Worm (Caenorhabditis elegans) whole organism, L4 larva: ENCODE data around the gene F45E1.5.

Experiments
- F26F4.8 ChIP-seq: fragments of 200-800 bp; sonication (Bioruptor generic); conservative IDR thresholded peaks from 2 replicates; pipeline ENCODE4 v1.3.6; 2022; ENCODE audit warnings: missing genetic modification characterization, missing compliant biosample characterization
- F44E2.7 ChIP-seq: fragments of 200-800 bp; sonication (Bioruptor generic); IDR thresholded peaks from 2 replicates; pipeline ENCODE4 v2.1.2; 2022; ENCODE audit warnings: missing genetic modification characterization, missing compliant biosample characterization
- Y105C5A.15 ChIP-seq: fragments of 200-800 bp; sonication (Bioruptor generic); IDR thresholded peaks from 2 replicates; pipeline ENCODE4 v1.3.6; 2022; ENCODE audit warnings: missing genetic modification characterization, missing compliant biosample characterization
- Y5F2A.4 ChIP-seq: fragments of 200-800 bp; sonication (Bioruptor generic); optimal IDR thresholded peaks from 2 replicates; lab custom pipeline; 2018; ENCODE audit warnings: mild to moderate bottlenecking, missing genetic modification characterization, missing compliant biosample characterization
- ZK546.5 ChIP-seq, 2 experiments: sonication (generic microtip); optimal IDR thresholded peaks; 2 replicates each; lab custom pipeline; 2017; ENCODE audit warnings: missing biosample characterization in 2 of 2, missing genetic modification characterization in 2 of 2
- aha-1 ChIP-seq: fragments of 150-350 bp; peaks from one replicate; lab custom pipeline; 2014; ENCODE audit warnings: missing biosample characterization, missing genetic modification characterization
- aly-2 ChIP-seq: sonication (generic microtip); optimal IDR thresholded peaks from 2 replicates; lab custom pipeline; 2018; ENCODE audit warnings: missing biosample characterization, missing genetic modification characterization
- arid-1 ChIP-seq: fragments of 200-800 bp; sonication (Bioruptor generic); conservative IDR thresholded peaks from 2 replicates; pipeline ENCODE4 v1.3.6; 2022; ENCODE audit warnings: missing genetic modification reagents, missing genetic modification characterization, missing compliant biosample characterization
- attf-4 ChIP-seq: sonication (generic microtip); optimal IDR thresholded peaks from 3 replicates; lab custom pipeline; 2017; ENCODE audit warnings: missing biosample characterization, missing genetic modification characterization
- ceh-20 ChIP-seq: fragments of 200-800 bp; sonication (Bioruptor generic); IDR thresholded peaks from 2 replicates; pipeline ENCODE4 v1.3.6; 2022; ENCODE audit warnings: missing genetic modification reagents, missing genetic modification characterization, missing compliant biosample characterization
- ceh-44 ChIP-seq: fragments of 200-800 bp; sonication (Bioruptor generic); IDR thresholded peaks from 2 replicates; pipeline ENCODE4 v1.3.6; 2022; ENCODE audit warnings: missing genetic modification reagents, missing genetic modification characterization, missing compliant biosample characterization
- ceh-62 ChIP-seq: sonication (generic microtip); optimal IDR thresholded peaks from 2 replicates; lab custom pipeline; 2017; ENCODE audit warnings: missing biosample characterization, missing genetic modification characterization
- daf-16 ChIP-seq, 3 experiments: sonication (generic microtip); optimal IDR thresholded peaks; 2 replicates each; lab custom pipeline; 2016 to 2017; ENCODE audit warnings: missing genetic modification characterization in 3 of 3, missing genetic modification reagents in 3 of 3, mild to moderate bottlenecking in 2 of 3, missing compliant biosample characterization in 2 of 3, missing biosample characterization in 1 of 3, moderate library complexity in 1 of 3
- dmd-9 ChIP-seq: fragments of 200-800 bp; sonication (Bioruptor generic); IDR thresholded peaks from 2 replicates; pipeline ENCODE4 v1.3.6; 2022; ENCODE audit warnings: missing genetic modification reagents, missing genetic modification characterization, missing compliant biosample characterization
- dpl-1 ChIP-seq: fragments of 150-350 bp; optimal IDR thresholded peaks from 2 replicates; lab custom pipeline; 2014; ENCODE audit warnings: missing biosample characterization, missing genetic modification reagents, missing genetic modification characterization
- duxl-1 ChIP-seq: sonication (generic microtip); optimal IDR thresholded peaks from 2 replicates; lab custom pipeline; 2016; ENCODE audit warnings: mild to moderate bottlenecking, missing genetic modification characterization, moderate library complexity, missing compliant biosample characterization; ENCODE audit not compliant: poor library complexity
- egl-43 ChIP-seq: fragments of 200-800 bp; sonication (Bioruptor generic); IDR thresholded peaks from 2 replicates; pipeline ENCODE4 v1.3.6; 2022; ENCODE audit warnings: missing genetic modification reagents, missing genetic modification characterization, missing compliant biosample characterization
- hif-1 ChIP-seq, 2 experiments: sonication (generic microtip); optimal IDR thresholded peaks; 2 replicates each; lab custom pipeline; 2016 to 2017; ENCODE audit warnings: missing compliant biosample characterization in 2 of 2, missing genetic modification characterization in 2 of 2, missing genetic modification reagents in 2 of 2, missing genotype in 2 of 2, mild to moderate bottlenecking in 1 of 2
- hlh-11 ChIP-seq: fragments of 200-800 bp; sonication (Bioruptor generic); optimal IDR thresholded peaks from 2 replicates; lab custom pipeline; 2018; ENCODE audit warnings: mild to moderate bottlenecking, missing genetic modification characterization, missing compliant biosample characterization
- hmg-1.1 ChIP-seq: fragments of 200-800 bp; sonication (Bioruptor generic); IDR thresholded peaks from 2 replicates; pipeline ENCODE4 v1.3.6; 2022; ENCODE audit warnings: missing genetic modification reagents, missing genetic modification characterization, missing compliant biosample characterization
- jun-1 ChIP-seq: fragments of 150-350 bp; optimal IDR thresholded peaks from 2 replicates; lab custom pipeline; 2014; ENCODE audit warnings: missing biosample characterization, missing genetic modification reagents, missing genetic modification characterization
- lim-7 ChIP-seq: fragments of 200-800 bp; sonication (Bioruptor generic); IDR thresholded peaks from 2 replicates; pipeline ENCODE4 v1.3.6; 2022; ENCODE audit warnings: missing genetic modification characterization, missing compliant biosample characterization
- lin-1 ChIP-seq: fragments of 200-800 bp; sonication (Bioruptor generic); IDR thresholded peaks from 2 replicates; pipeline ENCODE4 v1.3.6; 2022; ENCODE audit warnings: missing genetic modification reagents, missing genetic modification characterization, missing compliant biosample characterization
- lin-13 ChIP-seq: fragments of 150-350 bp; optimal IDR thresholded peaks from 2 replicates; lab custom pipeline; 2014; ENCODE audit warnings: missing biosample characterization, missing genetic modification reagents, missing genetic modification characterization
- lin-15B ChIP-seq: fragments of 150-350 bp; sonication (generic microtip); optimal IDR thresholded peaks from 3 replicates; lab custom pipeline; 2014; ENCODE audit warnings: missing biosample characterization, missing genetic modification characterization
- lin-39 ChIP-seq: fragments of 150-350 bp; optimal IDR thresholded peaks from 2 replicates; lab custom pipeline; 2014; ENCODE audit warnings: missing biosample characterization, missing genetic modification reagents, missing genetic modification characterization
- lir-3 ChIP-seq: sonication (generic microtip); optimal IDR thresholded peaks from 2 replicates; lab custom pipeline; 2016; ENCODE audit warnings: mild to moderate bottlenecking, missing genetic modification characterization, missing compliant biosample characterization
- lsy-2 ChIP-seq, 2 experiments: fragments of 150-350 bp in 1 of 2; sonication (generic microtip) in 1 of 2; optimal IDR thresholded peaks; 2 replicates each; lab custom pipeline; 2014 to 2017; ENCODE audit warnings: missing biosample characterization in 2 of 2, missing genetic modification characterization in 2 of 2
- madf-9 ChIP-seq: fragments of 200-800 bp; sonication (Bioruptor generic); conservative IDR thresholded peaks from 2 replicates; pipeline ENCODE4 v1.3.6; 2022; ENCODE audit warnings: missing genetic modification reagents, missing genetic modification characterization, missing compliant biosample characterization
- mep-1 ChIP-seq: fragments of 150-350 bp; sonication (generic microtip); optimal IDR thresholded peaks from 3 replicates; lab custom pipeline; 2014; ENCODE audit warnings: missing biosample characterization, missing genetic modification characterization
- mes-2 ChIP-seq: sonication (generic microtip); optimal IDR thresholded peaks from 2 replicates; lab custom pipeline; 2016; ENCODE audit warnings: missing genotype, mild to moderate bottlenecking, missing genetic modification characterization, missing compliant biosample characterization; ENCODE audit not compliant: poor library complexity, severe bottlenecking
- nhr-10 ChIP-seq: fragments of 150-350 bp; optimal IDR thresholded peaks from 2 replicates; lab custom pipeline; 2014; ENCODE audit warnings: missing biosample characterization, missing genetic modification characterization
- nhr-102 ChIP-seq: sonication (generic microtip); optimal IDR thresholded peaks from 2 replicates; lab custom pipeline; 2016; ENCODE audit warnings: mild to moderate bottlenecking, missing genetic modification characterization, moderate library complexity, missing compliant biosample characterization
- nhr-28 ChIP-seq: fragments of 150-350 bp; optimal IDR thresholded peaks from 2 replicates; lab custom pipeline; 2014; ENCODE audit warnings: missing biosample characterization, missing genetic modification characterization
- nhr-41 ChIP-seq: fragments of 200-800 bp; sonication (Bioruptor generic); IDR thresholded peaks from 2 replicates; pipeline ENCODE4 v1.3.6; 2022; ENCODE audit warnings: missing genetic modification reagents, missing genetic modification characterization, missing compliant biosample characterization
- nhr-42 ChIP-seq: fragments of 200-800 bp; sonication (Bioruptor generic); IDR thresholded peaks from 2 replicates; pipeline ENCODE4 v1.3.6; 2022; ENCODE audit warnings: missing genetic modification characterization, missing compliant biosample characterization
- nhr-77 ChIP-seq: fragments of 150-350 bp; optimal IDR thresholded peaks from 2 replicates; lab custom pipeline; 2014; ENCODE audit warnings: missing biosample characterization, missing genetic modification characterization
- php-3 ChIP-seq: fragments of 200-800 bp; sonication (Bioruptor generic); IDR thresholded peaks from 2 replicates; pipeline ENCODE4 v1.3.6; 2022; ENCODE audit warnings: missing genetic modification reagents, missing genetic modification characterization, missing compliant biosample characterization
- saeg-2 ChIP-seq: fragments of 200-800 bp; sonication (Bioruptor generic); IDR thresholded peaks from 2 replicates; pipeline ENCODE4 v1.3.6; 2022; ENCODE audit warnings: missing genetic modification reagents, missing genetic modification characterization, missing compliant biosample characterization
- sdz-12 ChIP-seq: fragments of 200-800 bp; sonication (Bioruptor generic); optimal IDR thresholded peaks from 2 replicates; lab custom pipeline; 2018; ENCODE audit warnings: mild to moderate bottlenecking, missing genetic modification characterization, missing compliant biosample characterization
- spr-1 ChIP-seq: sonication (generic microtip); optimal IDR thresholded peaks from 2 replicates; lab custom pipeline; 2016; ENCODE audit warnings: mild to moderate bottlenecking, missing genetic modification characterization, missing compliant biosample characterization
- tag-97 ChIP-seq: fragments of 200-800 bp; sonication (Bioruptor generic); IDR thresholded peaks from 2 replicates; pipeline ENCODE4 v1.3.6; 2022; ENCODE audit warnings: missing genetic modification characterization, missing compliant biosample characterization
- unc-130 ChIP-seq: sonication (generic microtip); optimal IDR thresholded peaks from 2 replicates; lab custom pipeline; 2016; ENCODE audit warnings: missing genetic modification reagents, missing genetic modification characterization, missing compliant biosample characterization
- unc-39 ChIP-seq: sonication (generic microtip); optimal IDR thresholded peaks from 2 replicates; lab custom pipeline; 2017; ENCODE audit warnings: missing biosample characterization, missing genetic modification characterization
- vab-7 ChIP-seq: fragments of 200-800 bp; sonication (Bioruptor generic); IDR thresholded peaks from 2 replicates; pipeline ENCODE4 v1.3.6; 2022; ENCODE audit warnings: missing genetic modification reagents, missing genetic modification characterization, missing compliant biosample characterization
- zfp-2 ChIP-seq: sonication (generic microtip); optimal IDR thresholded peaks from 2 replicates; lab custom pipeline; 2016; ENCODE audit warnings: mild to moderate bottlenecking, missing genetic modification characterization, missing compliant biosample characterization
- zfp-3 ChIP-seq: fragments of 200-800 bp; sonication (Bioruptor generic); conservative IDR thresholded peaks from 2 replicates; pipeline ENCODE4 v1.3.6; 2022; ENCODE audit warnings: missing genetic modification reagents, missing genetic modification characterization, missing compliant biosample characterization

Gene F45E1.5

DNA sequence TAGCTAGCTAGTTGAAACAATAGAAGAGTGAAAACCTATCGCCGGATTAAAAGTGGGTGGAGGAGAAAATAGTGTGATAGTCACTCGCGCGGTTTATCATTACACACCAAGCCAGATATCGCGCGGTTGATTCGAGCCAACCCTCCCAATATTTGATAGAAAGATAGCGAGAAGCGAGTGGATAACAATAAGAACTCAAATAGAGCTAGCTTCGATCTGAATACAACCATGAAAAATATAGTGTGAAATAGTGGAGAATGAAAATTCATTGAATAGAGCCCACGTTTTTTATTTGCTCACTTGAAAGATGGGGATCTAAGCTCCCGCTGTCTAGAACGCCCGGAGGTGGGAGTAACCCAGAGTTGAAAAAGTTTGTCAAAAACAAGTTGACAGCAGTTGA lies 31.5 kb upstream of the F45E1.5 start, which contains the start of gene tnt-3 (continued):
- no peak for TF ChIP-seq hmg-1.1 (GFP tag; lab: Robert Waterston, UW)
- TF ChIP-seq mep-1 (tag; lab: Kevin White, UChicago), result no peak

DNA sequence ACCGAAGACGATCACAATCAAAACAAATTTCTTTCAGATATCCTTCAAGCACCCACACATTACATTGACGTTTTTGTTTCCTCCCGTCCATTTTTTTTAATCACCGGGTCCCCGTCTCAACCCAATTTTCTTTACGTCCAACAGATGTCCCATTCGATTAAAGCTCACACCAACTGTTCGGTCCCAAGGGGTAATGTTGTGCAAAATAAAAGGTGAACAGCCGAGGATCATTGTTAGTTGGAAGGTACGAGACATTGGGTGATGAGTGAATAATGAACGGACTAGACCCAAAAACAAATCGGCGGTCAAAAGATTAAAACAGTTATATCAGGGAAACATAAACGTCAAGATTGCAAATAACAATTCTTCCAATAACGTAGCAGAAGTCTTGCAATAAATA lies 31.1 kb upstream of the F45E1.5 start:
- TF ChIP-seq hlh-11, result peak; percentile 17
- TF ChIP-seq nhr-10, result no peak
- TF ChIP-seq lin-1 (GFP tag; lab: Robert Waterston, UW), result no peak
- TF ChIP-seq unc-130, result no peak
- TF ChIP-seq daf-16 (GFP tag; optimal IDR thresholded peaks at IDR 0.05; lab: Kevin White, UChicago), result peak in 1 of 2 experiments; percentile 29
- no peak for TF ChIP-seq daf-16 (tag; optimal IDR thresholded peaks at IDR 0.05; lab: Kevin White, UChicago)
- TF ChIP-seq mep-1 (tag; lab: Kevin White, UChicago), result no peak
- TF ChIP-seq lsy-2 (tag; optimal IDR thresholded peaks at IDR 0.05; lab: Kevin White, UChicago), result no peak
- peak; percentile 30 for TF ChIP-seq aha-1 (tag; lab: Kevin White, UChicago)

DNA sequence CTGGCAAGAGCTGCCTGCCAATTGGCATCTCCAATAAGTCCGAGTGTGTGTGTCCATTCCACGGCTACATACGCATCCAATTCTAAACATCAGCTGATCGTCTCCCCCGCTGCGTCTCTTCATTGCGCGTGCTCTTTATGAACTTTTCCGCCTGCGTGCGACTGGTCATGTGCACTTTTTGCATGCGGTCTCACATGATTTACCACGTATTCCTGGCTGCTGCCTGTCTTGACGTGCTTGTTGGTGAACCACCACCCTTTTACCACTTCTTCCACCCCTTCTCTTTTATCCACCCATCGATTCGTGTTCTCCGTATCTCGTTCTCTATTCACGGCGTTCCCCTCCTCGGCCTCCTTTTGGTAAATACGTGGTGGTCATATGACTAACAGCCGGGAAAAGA lies 24.9 kb upstream of the F45E1.5 start:
- TF ChIP-seq nhr-41 (GFP tag; lab: Robert Waterston, UW) (no peak), daf-16 (GFP tag; optimal IDR thresholded peaks at IDR 0.05; lab: Kevin White, UChicago) (no peak), daf-16 (tag; optimal IDR thresholded peaks at IDR 0.05; lab: Kevin White, UChicago) (no peak), attf-4 (tag; lab: Kevin White, UChicago) (no peak), spr-1 (peak; percentile 48), mep-1 (tag; lab: Kevin White, UChicago) (peak; percentile 82), nhr-42 (GFP tag; lab: Robert Waterston, UW) (no peak), unc-39 (tag; lab: Kevin White, UChicago) (no peak), nhr-28 (tag; lab: Kevin White, UChicago) (peak; percentile 63), zfp-2 (tag; lab: Kevin White, UChicago) (peak; percentile 34), F26F4.8 (GFP tag; lab: Robert Waterston, UW) (no peak), lin-15B (no peak), ceh-44 (GFP tag; lab: Robert Waterston, UW) (no peak), nhr-77 (tag; lab: Kevin White, UChicago) (no peak), aly-2 (tag; lab: Kevin White, UChicago) (no peak), lim-7 (GFP tag; lab: Robert Waterston, UW) (no peak), zfp-3 (no peak), vab-7 (GFP tag; lab: Robert Waterston, UW) (peak; percentile 40; the same call in 1 of the 2 replicates), F44E2.7 (GFP tag; lab: Robert Waterston, UW) (no peak), Y5F2A.4 (GFP tag; lab: Kevin White, UChicago) (no peak), ceh-20 (GFP tag; lab: Robert Waterston, UW) (peak; percentile 85), ceh-62 (tag; lab: Kevin White, UChicago) (no peak), mes-2 (peak; percentile 58), duxl-1 (tag; lab: Kevin White, UChicago) (no peak), sdz-12 (GFP tag; lab: Kevin White, UChicago) (no peak), Y105C5A.15 (GFP tag; lab: Robert Waterston, UW) (no peak), php-3 (peak; percentile 78), jun-1 (tag; lab: Kevin White, UChicago) (no peak), madf-9 (GFP tag; lab: Robert Waterston, UW) (0 out of 2 replicates have a peak, but pooled peaks have one; percentile 48), lsy-2 (tag; optimal IDR thresholded peaks at IDR 0.05; lab: Kevin White, UChicago) (peak in 1 of 2 experiments; percentile 80), egl-43 (GFP tag; lab: Robert Waterston, UW) (peak; percentile 82), lin-13 (no peak), lir-3 (tag; lab: Kevin White, UChicago) (no peak), dpl-1 (GFP tag; lab: Kevin White, UChicago) (peak; percentile 38), hif-1 (tag; optimal IDR thresholded peaks at IDR 0.05; lab: Kevin White, UChicago) (peak; percentile 48 to 91), ZK546.5 (tag; optimal IDR thresholded peaks at IDR 0.05; lab: Kevin White, UChicago) (no peak), dmd-9 (GFP tag; lab: Robert Waterston, UW) (no peak), saeg-2 (GFP tag; lab: Robert Waterston, UW) (0 out of 2 replicates have a peak, but pooled peaks have one; percentile 67), arid-1 (GFP tag; lab: Robert Waterston, UW) (no peak), nhr-102 (peak; percentile 53), lin-39 (tag; lab: Kevin White, UChicago) (no peak), tag-97 (GFP tag; lab: Robert Waterston, UW) (no peak)
